Comparison of ENCODE assay signal across 5 fruit fly cellular contexts in genomic region chrX:17570912-17571609, dm6.
TF ChIP-seq lines count a peak whose summit lies in the region.

No protein-coding gene starts in this region.

- no peak for TF ChIP-seq CTCF in whole organism, embryonic (GFP tag; optimal IDR thresholded peaks at IDR 0.05; lab: Kevin White, UChicago)

TF ChIP-seq in whole organism, 6 proteins besides CTCF, POLR2A, EP300 and RAD21:
- TF ChIP-seq pan (optimal IDR thresholded peaks at IDR 0.05; lab: Kevin White, UChicago) (peak; percentile 87), usp (GFP tag; optimal IDR thresholded peaks at IDR 0.05; lab: Kevin White, UChicago) (no peak)

TF ChIP-seq in whole organism, embryonic, 481 proteins besides CTCF, POLR2A, EP300 and RAD21 (continues in another document):
- no peak for TF ChIP-seq CG17568 (GFP tag; optimal IDR thresholded peaks at IDR 0.05; lab: Kevin White, UChicago)
- peak in 1 of 2 experiments; percentile 8 for TF ChIP-seq bsh (GFP tag; optimal IDR thresholded peaks at IDR 0.05; lab: Kevin White, UChicago)
- no peak for TF ChIP-seq CG42726 (GFP tag; IDR thresholded peaks at IDR 0.05; lab: Robert Waterston, UW; ENCODE audit: partially characterized antibody)
- TF ChIP-seq HLHmδ (GFP tag; optimal IDR thresholded peaks at IDR 0.05; lab: Kevin White, UChicago): no peak
- no peak for TF ChIP-seq Dp (GFP tag; optimal IDR thresholded peaks at IDR 0.05; lab: Kevin White, UChicago)
- no peak for TF ChIP-seq CG9609 (GFP tag; optimal IDR thresholded peaks at IDR 0.05; lab: Kevin White, UChicago)
- no peak for TF ChIP-seq sc (optimal IDR thresholded peaks at IDR 0.05; lab: Kevin White, UChicago)
- TF ChIP-seq sc (GFP tag; optimal IDR thresholded peaks at IDR 0.05; lab: Kevin White, UChicago): no peak
- TF ChIP-seq hbn (GFP tag; IDR thresholded peaks at IDR 0.05; lab: Robert Waterston, UW; ENCODE audit: partially characterized antibody): no peak
- no peak for TF ChIP-seq Sin3A (optimal IDR thresholded peaks at IDR 0.05; lab: Kevin White, UChicago)
- peak; percentile 7 for TF ChIP-seq Ets65A (GFP tag; lab: Kevin White, UChicago)
- no peak for TF ChIP-seq CG4328 (GFP tag; optimal IDR thresholded peaks at IDR 0.05; lab: Kevin White, UChicago)
- TF ChIP-seq cato (GFP tag; optimal IDR thresholded peaks at IDR 0.05; lab: Kevin White, UChicago; ENCODE audit: borderline replicate concordance): no peak
- TF ChIP-seq usp (GFP tag; optimal IDR thresholded peaks at IDR 0.05; lab: Kevin White, UChicago): no peak
- no peak for TF ChIP-seq CG12104 (GFP tag; optimal IDR thresholded peaks at IDR 0.05; lab: Kevin White, UChicago)
- peak; percentile 48; the same call in 1 of the 3 replicates for TF ChIP-seq HLH4C (GFP tag; IDR thresholded peaks at IDR 0.05; lab: Robert Waterston, UW; ENCODE audit: partially characterized antibody)
- TF ChIP-seq CG2875 (GFP tag; optimal IDR thresholded peaks at IDR 0.05; lab: Kevin White, UChicago): no peak
- no peak for TF ChIP-seq MTF-1 (GFP tag; optimal IDR thresholded peaks at IDR 0.05; lab: Kevin White, UChicago; ENCODE audit: borderline replicate concordance)
- TF ChIP-seq CG10959 (GFP tag; IDR thresholded peaks at IDR 0.05; lab: Robert Waterston, UW): no peak
- TF ChIP-seq vnd (GFP tag; IDR thresholded peaks at IDR 0.05; lab: Robert Waterston, UW; ENCODE audit: partially characterized antibody): 0 out of 3 replicates have a peak, but pooled peaks have one; percentile 21
- no peak for TF ChIP-seq CG14710 (tag; optimal IDR thresholded peaks at IDR 0.05; lab: Kevin White, UChicago)

TF ChIP-seq in whole organism, prepupa, 60 proteins besides CTCF, POLR2A, EP300 and RAD21 (continues in another document):
- TF ChIP-seq Gug (GFP tag; IDR thresholded peaks at IDR 0.05; lab: Robert Waterston, UW) (no peak), dac (GFP tag; optimal IDR thresholded peaks at IDR 0.05; lab: Kevin White, UChicago) (no peak), CG8319 (GFP tag; optimal IDR thresholded peaks at IDR 0.05; lab: Kevin White, UChicago) (peak; percentile 33), dsx (GFP tag; optimal IDR thresholded peaks at IDR 0.05; lab: Kevin White, UChicago; ENCODE audit: poor library complexity, severe bottlenecking) (peak; percentile 45), fd85E (GFP tag; optimal IDR thresholded peaks at IDR 0.05; lab: Kevin White, UChicago) (no peak), Hr39 (GFP tag; optimal IDR thresholded peaks at IDR 0.05; lab: Kevin White, UChicago) (peak; percentile 80), Hr38 (GFP tag; optimal IDR thresholded peaks at IDR 0.05; lab: Kevin White, UChicago) (no peak), Met (GFP tag; optimal IDR thresholded peaks at IDR 0.05; lab: Kevin White, UChicago) (peak; percentile 82), salr (GFP tag; optimal IDR thresholded peaks at IDR 0.05; lab: Kevin White, UChicago) (peak; percentile 7 to 50), pdm3 (GFP tag; optimal IDR thresholded peaks at IDR 0.05; lab: Kevin White, UChicago) (peak; percentile 69), Blimp-1 (GFP tag; optimal IDR thresholded peaks at IDR 0.05; lab: Kevin White, UChicago) (peak; percentile 54), CG3032 (tag; optimal IDR thresholded peaks at IDR 0.05; lab: Kevin White, UChicago) (peak; percentile 21), fkh (GFP tag; optimal IDR thresholded peaks at IDR 0.05; lab: Kevin White, UChicago) (no peak), Sox15 (GFP tag; optimal IDR thresholded peaks at IDR 0.05; lab: Kevin White, UChicago) (peak; percentile 55), Eip93F (GFP tag; optimal IDR thresholded peaks at IDR 0.05; lab: Kevin White, UChicago) (no peak), CG3919 (GFP tag; optimal IDR thresholded peaks at IDR 0.05; lab: Kevin White, UChicago) (peak; percentile 55), Lpt (GFP tag; optimal IDR thresholded peaks at IDR 0.05; lab: Kevin White, UChicago) (peak; percentile 54), topi (GFP tag; optimal IDR thresholded peaks at IDR 0.05; lab: Kevin White, UChicago) (peak; percentile 78), CG10669 (GFP tag; optimal IDR thresholded peaks at IDR 0.05; lab: Kevin White, UChicago) (peak; percentile 39), CG1621 (tag; optimal IDR thresholded peaks at IDR 0.05; lab: Kevin White, UChicago) (no peak), CG4318 (GFP tag; optimal IDR thresholded peaks at IDR 0.05; lab: Kevin White, UChicago) (peak; percentile 43), CG6854 (GFP tag; optimal IDR thresholded peaks at IDR 0.05; lab: Kevin White, UChicago) (no peak), CG11762 (GFP tag; optimal IDR thresholded peaks at IDR 0.05; lab: Kevin White, UChicago; ENCODE audit: insufficient read depth) (no peak)

TF ChIP-seq in whole organism, pupa, 21 proteins besides CTCF, POLR2A, EP300 and RAD21:
- TF ChIP-seq CG13204 (GFP tag; optimal IDR thresholded peaks at IDR 0.05; lab: Kevin White, UChicago) (peak; percentile 0), CG14655 (GFP tag; optimal IDR thresholded peaks at IDR 0.05; lab: Kevin White, UChicago) (peak; percentile 65), rn (GFP tag; IDR thresholded peaks at IDR 0.05; lab: Robert Waterston, UW) (no peak), CG4496 (GFP tag; IDR thresholded peaks at IDR 0.05; lab: Robert Waterston, UW) (no peak), CG34367 (tag; optimal IDR thresholded peaks at IDR 0.05; lab: Kevin White, UChicago) (peak; percentile 25), CG8301 (tag; optimal IDR thresholded peaks at IDR 0.05; lab: Kevin White, UChicago) (peak; percentile 40), EcR (GFP tag; optimal IDR thresholded peaks at IDR 0.05; lab: Kevin White, UChicago) (no peak), CG32121 (GFP tag; IDR thresholded peaks at IDR 0.05; lab: Robert Waterston, UW) (no peak), gl (tag; optimal IDR thresholded peaks at IDR 0.05; lab: Kevin White, UChicago) (peak; percentile 35), CG10348 (GFP tag; IDR thresholded peaks at IDR 0.05; lab: Robert Waterston, UW) (no peak), Pif1A (GFP tag; optimal IDR thresholded peaks at IDR 0.05; lab: Kevin White, UChicago) (peak; percentile 55), CG15710 (tag; optimal IDR thresholded peaks at IDR 0.05; lab: Kevin White, UChicago) (peak; percentile 42), Ets98B (GFP tag; IDR thresholded peaks at IDR 0.05; lab: Robert Waterston, UW) (0 out of 2 replicates have a peak, but pooled peaks have one; percentile 10), CG9948 (tag; optimal IDR thresholded peaks at IDR 0.05; lab: Kevin White, UChicago) (peak; percentile 48), CG8159 (tag; optimal IDR thresholded peaks at IDR 0.05; lab: Kevin White, UChicago) (peak; percentile 39), Pif1B (GFP tag; optimal IDR thresholded peaks at IDR 0.05; lab: Kevin White, UChicago) (peak; percentile 59), fd96Ca (GFP tag; IDR thresholded peaks at IDR 0.05; lab: Robert Waterston, UW) (no peak), CG17806 (tag; optimal IDR thresholded peaks at IDR 0.05; lab: Kevin White, UChicago) (peak; percentile 10), D1 (tag; optimal IDR thresholded peaks at IDR 0.05; lab: Kevin White, UChicago) (no peak), Snoo (tag; optimal IDR thresholded peaks at IDR 0.05; lab: Kevin White, UChicago) (peak; percentile 63), CG12605 (GFP tag; IDR thresholded peaks at IDR 0.05; lab: Robert Waterston, UW) (no peak)

TF ChIP-seq in whole organism, wandering third instar larva, 38 proteins besides CTCF, POLR2A, EP300 and RAD21 (continues in another document):
- no peak for TF ChIP-seq N (GFP tag; optimal IDR thresholded peaks at IDR 0.05; lab: Kevin White, UChicago)
- TF ChIP-seq brk (GFP tag; optimal IDR thresholded peaks at IDR 0.05; lab: Kevin White, UChicago): no peak
- peak; percentile 27 for TF ChIP-seq pan (optimal IDR thresholded peaks at IDR 0.05; lab: Kevin White, UChicago)
- no peak for TF ChIP-seq Rel (GFP tag; optimal IDR thresholded peaks at IDR 0.05; lab: Kevin White, UChicago)
- peak; percentile 81 for TF ChIP-seq Rel (tag; optimal IDR thresholded peaks at IDR 0.05; lab: Kevin White, UChicago)
- TF ChIP-seq Hr78 (GFP tag; optimal IDR thresholded peaks at IDR 0.05; lab: Kevin White, UChicago): no peak
- no peak for TF ChIP-seq lola (GFP tag; optimal IDR thresholded peaks at IDR 0.05; lab: Kevin White, UChicago)
- TF ChIP-seq Myc (optimal IDR thresholded peaks at IDR 0.05; lab: Kevin White, UChicago): no peak
- peak; percentile 62 for TF ChIP-seq OdsH (GFP tag; optimal IDR thresholded peaks at IDR 0.05; lab: Kevin White, UChicago)
- TF ChIP-seq rgr (GFP tag; optimal IDR thresholded peaks at IDR 0.05; lab: Kevin White, UChicago): peak; percentile 51
- peak; percentile 60 for TF ChIP-seq h (GFP tag; optimal IDR thresholded peaks at IDR 0.05; lab: Kevin White, UChicago)
- peak; percentile 10 for TF ChIP-seq Hnf4 (GFP tag; optimal IDR thresholded peaks at IDR 0.05; lab: Kevin White, UChicago)
- no peak for TF ChIP-seq Mio (GFP tag; optimal IDR thresholded peaks at IDR 0.05; lab: Kevin White, UChicago)
- no peak for TF ChIP-seq CG9705 (GFP tag; optimal IDR thresholded peaks at IDR 0.05; lab: Kevin White, UChicago)
- TF ChIP-seq Abd-B (GFP tag; optimal IDR thresholded peaks at IDR 0.05; lab: Kevin White, UChicago): no peak
- TF ChIP-seq sv (GFP tag; optimal IDR thresholded peaks at IDR 0.05; lab: Kevin White, UChicago): no peak
- peak in 1 of 2 experiments; percentile 71 for TF ChIP-seq foxo (GFP tag; optimal IDR thresholded peaks at IDR 0.05; lab: Kevin White, UChicago)
- peak; percentile 71 for TF ChIP-seq br (GFP tag; optimal IDR thresholded peaks at IDR 0.05; lab: Kevin White, UChicago)
- TF ChIP-seq Dif (GFP tag; optimal IDR thresholded peaks at IDR 0.05; lab: Kevin White, UChicago; ENCODE audit: partially characterized antibody): no peak
- peak; percentile 73 for TF ChIP-seq ey (GFP tag; optimal IDR thresholded peaks at IDR 0.05; lab: Kevin White, UChicago)
- peak; percentile 22 for TF ChIP-seq HLH106 (tag; optimal IDR thresholded peaks at IDR 0.05; lab: Kevin White, UChicago)
- TF ChIP-seq sage (GFP tag; optimal IDR thresholded peaks at IDR 0.05; lab: Kevin White, UChicago): no peak
- no peak for TF ChIP-seq jim (GFP tag; optimal IDR thresholded peaks at IDR 0.05; lab: Kevin White, UChicago)
- TF ChIP-seq Hr83 (GFP tag; optimal IDR thresholded peaks at IDR 0.05; lab: Kevin White, UChicago; ENCODE audit: poor library complexity, severe bottlenecking): no peak
- no peak for TF ChIP-seq CG32264 (GFP tag; optimal IDR thresholded peaks at IDR 0.05; lab: Kevin White, UChicago)
- TF ChIP-seq dmrt93B (GFP tag; optimal IDR thresholded peaks at IDR 0.05; lab: Kevin White, UChicago): peak; percentile 43
- no peak for TF ChIP-seq Vsx2 (GFP tag; optimal IDR thresholded peaks at IDR 0.05; lab: Kevin White, UChicago; ENCODE audit: partially characterized antibody)
- peak; percentile 90 for TF ChIP-seq woc (GFP tag; optimal IDR thresholded peaks at IDR 0.05; lab: Kevin White, UChicago)
- peak; percentile 57 for TF ChIP-seq Sp1 (GFP tag; optimal IDR thresholded peaks at IDR 0.05; lab: Kevin White, UChicago)
- no peak for TF ChIP-seq dsf (GFP tag; optimal IDR thresholded peaks at IDR 0.05; lab: Kevin White, UChicago; ENCODE audit: borderline replicate concordance)
- no peak for TF ChIP-seq usp (GFP tag; optimal IDR thresholded peaks at IDR 0.05; lab: Kevin White, UChicago)
- TF ChIP-seq Jra (GFP tag; optimal IDR thresholded peaks at IDR 0.05; lab: Kevin White, UChicago): no peak
